Fruit fly (Drosophila melanogaster): ENCODE measurements around the gene CG42449.

CG42449 gene

dm6 chrX:5724744-5725185 lies 41.7 kb downstream of the CG42449 start (continued):
- TF ChIP-seq fd59A (GFP tag; optimal IDR thresholded peaks at IDR 0.05): peak; percentile 76
- peak; percentile 51 for TF ChIP-seq Sox102F (GFP tag; optimal IDR thresholded peaks at IDR 0.05)
- TF ChIP-seq lz (GFP tag; optimal IDR thresholded peaks at IDR 0.05): peak; percentile 77
- peak; percentile 78 for TF ChIP-seq Ets96B (tag; optimal IDR thresholded peaks at IDR 0.05)
- TF ChIP-seq CG15336 (GFP tag; IDR thresholded peaks at IDR 0.05): peak; percentile 88
- TF ChIP-seq pdm3 (GFP tag; optimal IDR thresholded peaks at IDR 0.05): peak; percentile 90
- TF ChIP-seq CG34406 (GFP tag; optimal IDR thresholded peaks at IDR 0.05): peak; percentile 75
- TF ChIP-seq dac (GFP tag; optimal IDR thresholded peaks at IDR 0.05): peak; percentile 88

- TF ChIP-seq ss (GFP tag; optimal IDR thresholded peaks at IDR 0.05) (no peak), CG10631 (GFP tag; optimal IDR thresholded peaks at IDR 0.05) (no peak), salr (GFP tag; optimal IDR thresholded peaks at IDR 0.05) (no peak), CG31627 (GFP tag; optimal IDR thresholded peaks at IDR 0.05) (no peak), fkh (GFP tag; optimal IDR thresholded peaks at IDR 0.05) (no peak), Hr38 (GFP tag; optimal IDR thresholded peaks at IDR 0.05) (no peak), pdm3 (GFP tag; optimal IDR thresholded peaks at IDR 0.05) (no peak), CG8319 (GFP tag; optimal IDR thresholded peaks at IDR 0.05) (no peak), Lpt (GFP tag; optimal IDR thresholded peaks at IDR 0.05) (no peak), Sox14 (GFP tag; optimal IDR thresholded peaks at IDR 0.05) (no peak), dac (GFP tag; optimal IDR thresholded peaks at IDR 0.05) (no peak), CG6792 (GFP tag; optimal IDR thresholded peaks at IDR 0.05) (no peak), acj6 (GFP tag; optimal IDR thresholded peaks at IDR 0.05) (no peak), CG3919 (GFP tag; optimal IDR thresholded peaks at IDR 0.05) (no peak), dsx (GFP tag; optimal IDR thresholded peaks at IDR 0.05; ENCODE audit: poor library complexity, severe bottlenecking) (no peak), CG6854 (GFP tag; optimal IDR thresholded peaks at IDR 0.05) (no peak), CG1621 (tag; optimal IDR thresholded peaks at IDR 0.05) (no peak), CG6163 (GFP tag; IDR thresholded peaks at IDR 0.05) (no peak), CG15336 (GFP tag; IDR thresholded peaks at IDR 0.05) (no peak), Blimp-1 (GFP tag; optimal IDR thresholded peaks at IDR 0.05) (no peak)
These were observed 49.4 kb downstream of the CG42449 start, which contains the start of gene CG15773 for dm6 chrX:5732440-5732839. Gene CG15773, plus strand, starts transcription at chrX:5732740.
